Fruit fly (Drosophila melanogaster) whole organism, embryonic: ENCODE results near the gene CG31445.

ENCODE experiments used
- Adf1 ChIP-seq: fragments of 200-800 bp; sonication (Bioruptor generic); IDR thresholded peaks from 2 replicates; pipeline ENCODE4 v1.3.6; 2022; ENCODE audit warnings: missing biosample characterization, missing genetic modification characterization
- Asciz ChIP-seq: fragments of 200-800 bp; sonication (Bioruptor generic); optimal IDR thresholded peaks from 2 replicates; lab custom pipeline; 2017; ENCODE audit warnings: missing biosample characterization, mild to moderate bottlenecking, missing genetic modification characterization, missing genetic modification reagents
- Atf6 ChIP-seq: fragments of 200-800 bp; sonication (Bioruptor generic); IDR thresholded peaks from 2 replicates; pipeline ENCODE4 v1.3.6; 2022; ENCODE audit warnings: missing biosample characterization, missing genetic modification characterization
- BtbVII ChIP-seq: fragments of 200-800 bp; sonication (Bioruptor generic); optimal IDR thresholded peaks from 3 replicates; lab custom pipeline; 2017; ENCODE audit warnings: missing biosample characterization, mild to moderate bottlenecking, missing genetic modification characterization
- CG10366 ChIP-seq: fragments of 200-800 bp; sonication (Bioruptor generic); IDR thresholded peaks from 2 replicates; pipeline ENCODE4 v1.3.6; 2022; ENCODE audit warnings: missing biosample characterization, missing genetic modification characterization
- CG11398 ChIP-seq: fragments of 200-800 bp; sonication (Bioruptor generic); optimal IDR thresholded peaks from 2 replicates; lab custom pipeline; 2016; ENCODE audit warnings: missing biosample characterization, missing genetic modification characterization
- CG11696 ChIP-seq: fragments of 200-800 bp; sonication (Bioruptor generic); IDR thresholded peaks from 2 replicates; pipeline ENCODE4 v1.3.6; 2022; ENCODE audit warnings: missing biosample characterization, missing genetic modification characterization
- CG12744 ChIP-seq: fragments of 200-800 bp; sonication (Bioruptor generic); optimal IDR thresholded peaks from 2 replicates; lab custom pipeline; 2016; ENCODE audit warnings: missing biosample characterization, missing genetic modification characterization
- CG14441 ChIP-seq: fragments of 200-800 bp; sonication (Bioruptor generic); IDR thresholded peaks from 2 replicates; pipeline ENCODE4 v1.3.6; 2022; ENCODE audit warnings: missing biosample characterization, missing genetic modification characterization
- CG15601 ChIP-seq: fragments of 200-800 bp; sonication (Bioruptor generic); optimal IDR thresholded peaks from 3 replicates; lab custom pipeline; 2019; ENCODE audit warnings: missing biosample characterization, mild to moderate bottlenecking, missing genetic modification characterization, moderate library complexity
- CG17328 ChIP-seq: fragments of 200-800 bp; sonication (Bioruptor generic); IDR thresholded peaks from 2 replicates; pipeline ENCODE4 v1.3.6; 2022; ENCODE audit warnings: missing biosample characterization, missing genetic modification characterization
- CG17568 ChIP-seq: fragments of 200-800 bp; sonication (Bioruptor generic); optimal IDR thresholded peaks from 2 replicates; lab custom pipeline; 2018; ENCODE audit warnings: missing biosample characterization, mild to moderate bottlenecking, missing genetic modification characterization, moderate library complexity
- CG18011 ChIP-seq: fragments of 200-800 bp; sonication (Bioruptor generic); optimal IDR thresholded peaks from 2 replicates; lab custom pipeline; 2017; ENCODE audit warnings: missing biosample characterization, missing genetic modification characterization, mild to moderate bottlenecking, moderate library complexity, missing genotype
- CG18262 ChIP-seq: fragments of 200-800 bp; optimal IDR thresholded peaks from 3 replicates; lab custom pipeline; 2019; ENCODE audit warnings: missing biosample characterization, mild to moderate bottlenecking, missing genetic modification characterization, moderate library complexity
- CG2120 ChIP-seq: fragments of 200-800 bp; sonication (Bioruptor generic); optimal IDR thresholded peaks from 3 replicates; lab custom pipeline; 2016; ENCODE audit warnings: missing biosample characterization, missing genetic modification characterization
- CG6654 ChIP-seq: fragments of 200-800 bp; sonication (Bioruptor generic); optimal IDR thresholded peaks from 2 replicates; lab custom pipeline; 2017; ENCODE audit warnings: missing biosample characterization, mild to moderate bottlenecking, missing genetic modification characterization
- CG6689 ChIP-seq: fragments of 200-800 bp; sonication (Bioruptor generic); IDR thresholded peaks from 2 replicates; pipeline ENCODE4 v1.3.6; 2022; ENCODE audit warnings: missing biosample characterization, missing genetic modification characterization
- CG6791 ChIP-seq: fragments of 200-800 bp; sonication (Bioruptor generic); IDR thresholded peaks from 3 replicates; pipeline ENCODE4 v1.3.6; 2022; ENCODE audit warnings: missing biosample characterization, missing genetic modification characterization; ENCODE audit not compliant: partially characterized antibody
- CG7928 ChIP-seq: fragments of 200-800 bp; sonication (Bioruptor generic); optimal IDR thresholded peaks from 2 replicates; lab custom pipeline; 2017; ENCODE audit warnings: missing biosample characterization, mild to moderate bottlenecking, missing genetic modification characterization
- CG8478 ChIP-seq: fragments of >200 bp; optimal IDR thresholded peaks from 2 replicates; lab custom pipeline; 2018
- CG9215 ChIP-seq: fragments of 200-800 bp; sonication (Bioruptor generic); IDR thresholded peaks from 2 replicates; pipeline ENCODE4 v1.3.6; 2022; ENCODE audit warnings: missing biosample characterization, missing genetic modification characterization
- CG9727 ChIP-seq: fragments of 200-800 bp; sonication (Bioruptor generic); optimal IDR thresholded peaks from 3 replicates; lab custom pipeline; 2017; ENCODE audit warnings: missing biosample characterization, mild to moderate bottlenecking, missing genetic modification characterization
- Camta ChIP-seq: fragments of 200-800 bp; sonication (Bioruptor generic); optimal IDR thresholded peaks from 2 replicates; lab custom pipeline; 2016; ENCODE audit warnings: missing biosample characterization, missing genetic modification characterization
- E2f1 ChIP-seq: fragments of 200-800 bp; sonication (Bioruptor generic); IDR thresholded peaks from 2 replicates; pipeline ENCODE4 v1.3.6; 2022; ENCODE audit warnings: missing biosample characterization, missing genetic modification characterization
- Ets97D ChIP-seq: fragments of 200-800 bp; sonication (Bioruptor generic); optimal IDR thresholded peaks from 3 replicates; lab custom pipeline; 2016; ENCODE audit warnings: missing biosample characterization, missing genetic modification characterization
- HHEX ChIP-seq: fragments of 200-800 bp; sonication (Bioruptor generic); optimal IDR thresholded peaks from 3 replicates; lab custom pipeline; 2017; ENCODE audit warnings: missing biosample characterization, mild to moderate bottlenecking, missing genetic modification characterization, missing genetic modification reagents
- HLHmδ ChIP-seq: fragments of 200-800 bp; sonication (Bioruptor generic); optimal IDR thresholded peaks from 2 replicates; lab custom pipeline; 2018; ENCODE audit warnings: missing biosample characterization, mild to moderate bottlenecking, missing genetic modification characterization, moderate library complexity
- HmgD ChIP-seq: fragments of 200-800 bp; sonication (Bioruptor generic); optimal IDR thresholded peaks from 3 replicates; lab custom pipeline; 2016; ENCODE audit warnings: missing biosample characterization, missing genetic modification characterization
- Mad ChIP-seq: fragments of 200-800 bp; sonication (Bioruptor generic); optimal IDR thresholded peaks from 2 replicates; lab custom pipeline; 2016; ENCODE audit warnings: missing biosample characterization, missing genetic modification characterization
- NC2α ChIP-seq: fragments of 200-800 bp; sonication (Bioruptor generic); optimal IDR thresholded peaks from 2 replicates; lab custom pipeline; 2016; ENCODE audit warnings: missing biosample characterization, missing genetic modification characterization
- Nf-YB ChIP-seq: fragments of 200-800 bp; sonication (Bioruptor generic); optimal IDR thresholded peaks from 3 replicates; lab custom pipeline; 2019; ENCODE audit warnings: missing biosample characterization, mild to moderate bottlenecking, missing genetic modification characterization, moderate library complexity
- Oaz ChIP-seq: fragments of 200-800 bp; sonication (Bioruptor generic); IDR thresholded peaks from 2 replicates; pipeline ENCODE4 v1.3.6; 2022; ENCODE audit warnings: missing biosample characterization, missing genetic modification characterization
- Ptx1 ChIP-seq: fragments of 200-800 bp; sonication (Bioruptor generic); IDR thresholded peaks from 2 replicates; pipeline ENCODE4 v1.3.6; 2022; ENCODE audit warnings: missing biosample characterization, missing genetic modification characterization
- Side ChIP-seq: fragments of 200-800 bp; sonication (Bioruptor generic); optimal IDR thresholded peaks from 2 replicates; lab custom pipeline; 2016; ENCODE audit warnings: missing biosample characterization, missing genetic modification characterization
- Taf1 ChIP-seq: fragments of 200-800 bp; sonication (Bioruptor generic); IDR thresholded peaks from 2 replicates; pipeline ENCODE4 v1.3.6; 2022; ENCODE audit warnings: missing biosample characterization, missing genetic modification characterization
- ara ChIP-seq: fragments of 200-800 bp; sonication (Bioruptor generic); IDR thresholded peaks from 2 replicates; pipeline ENCODE4 v1.3.6; 2022; ENCODE audit warnings: missing biosample characterization, missing genetic modification characterization
- cg ChIP-seq: fragments of 200-800 bp; sonication (Bioruptor generic); optimal IDR thresholded peaks from 3 replicates; lab custom pipeline; 2019; ENCODE audit warnings: missing biosample characterization, mild to moderate bottlenecking, missing genetic modification characterization, moderate library complexity
- chinmo ChIP-seq: fragments of 200-800 bp; sonication (Bioruptor generic); IDR thresholded peaks from 4 replicates; pipeline ENCODE4 v1.3.6; 2022; ENCODE audit warnings: missing biosample characterization, missing genetic modification characterization; ENCODE audit not compliant: partially characterized antibody
- crc ChIP-seq: fragments of 200-800 bp; sonication (Bioruptor generic); optimal IDR thresholded peaks from 2 replicates; lab custom pipeline; 2016; ENCODE audit warnings: missing biosample characterization, missing genetic modification characterization
- dmrt99B ChIP-seq: fragments of 200-800 bp; sonication (Bioruptor generic); optimal IDR thresholded peaks from 2 replicates; lab custom pipeline; 2018; ENCODE audit warnings: missing biosample characterization, mild to moderate bottlenecking, missing genetic modification characterization, moderate library complexity
- klu ChIP-seq: fragments of 200-800 bp; sonication (Bioruptor generic); IDR thresholded peaks from 2 replicates; pipeline ENCODE4 v1.3.6; 2022; ENCODE audit warnings: missing biosample characterization, missing genetic modification characterization
- lab ChIP-seq: fragments of 200-800 bp; sonication (Bioruptor generic); optimal IDR thresholded peaks from 3 replicates; lab custom pipeline; 2017; ENCODE audit warnings: missing biosample characterization, missing genetic modification characterization, mild to moderate bottlenecking, moderate library complexity, missing genetic modification reagents
- nmo ChIP-seq: fragments of 200-800 bp; sonication (Bioruptor generic); optimal IDR thresholded peaks from 2 replicates; lab custom pipeline; 2018; ENCODE audit warnings: missing biosample characterization, mild to moderate bottlenecking, missing genetic modification characterization, moderate library complexity
- nom ChIP-seq: fragments of 200-800 bp; sonication (Bioruptor generic); optimal IDR thresholded peaks from 2 replicates; lab custom pipeline; 2017; ENCODE audit warnings: missing biosample characterization, missing genetic modification characterization, mild to moderate bottlenecking, moderate library complexity, missing genetic modification reagents
- otp ChIP-seq: fragments of 200-800 bp; sonication (Bioruptor generic); IDR thresholded peaks from 3 replicates; pipeline ENCODE4, ENCODE4 v1.3.6; 2022; ENCODE audit warnings: missing biosample characterization, missing genetic modification characterization
- p53 ChIP-seq: fragments of 200-800 bp; sonication (Bioruptor generic); optimal IDR thresholded peaks from 2 replicates; lab custom pipeline; 2016; ENCODE audit warnings: missing biosample characterization, missing genetic modification characterization
- pita ChIP-seq: fragments of 200-800 bp; sonication (Bioruptor generic); optimal IDR thresholded peaks from 2 replicates; lab custom pipeline; 2017; ENCODE audit warnings: missing biosample characterization, mild to moderate bottlenecking, missing genetic modification characterization
- pum ChIP-seq: fragments of 200-800 bp; sonication (Bioruptor generic); optimal IDR thresholded peaks from 2 replicates; lab custom pipeline; 2016; ENCODE audit warnings: missing biosample characterization, missing genetic modification characterization
- ro ChIP-seq: fragments of 200-800 bp; sonication (Bioruptor generic); IDR thresholded peaks from 2 replicates; pipeline ENCODE4 v1.3.6; 2022; ENCODE audit warnings: missing biosample characterization, missing genetic modification characterization
- sd ChIP-seq: fragments of 200-800 bp; sonication (Bioruptor generic); optimal IDR thresholded peaks from 3 replicates; lab custom pipeline; 2018; ENCODE audit warnings: missing biosample characterization, mild to moderate bottlenecking, missing genetic modification characterization, moderate library complexity
- so ChIP-seq: fragments of 200-800 bp; sonication (Bioruptor generic); IDR thresholded peaks from 3 replicates; pipeline ENCODE4 v1.3.6; 2022; ENCODE audit warnings: missing biosample characterization, missing genetic modification characterization
- wdn ChIP-seq: fragments of 200-800 bp; sonication (Bioruptor generic); IDR thresholded peaks from 2 replicates; pipeline ENCODE4 v1.3.6; 2022; ENCODE audit warnings: missing biosample characterization, missing genetic modification characterization

The CG31445 gene

DNA sequence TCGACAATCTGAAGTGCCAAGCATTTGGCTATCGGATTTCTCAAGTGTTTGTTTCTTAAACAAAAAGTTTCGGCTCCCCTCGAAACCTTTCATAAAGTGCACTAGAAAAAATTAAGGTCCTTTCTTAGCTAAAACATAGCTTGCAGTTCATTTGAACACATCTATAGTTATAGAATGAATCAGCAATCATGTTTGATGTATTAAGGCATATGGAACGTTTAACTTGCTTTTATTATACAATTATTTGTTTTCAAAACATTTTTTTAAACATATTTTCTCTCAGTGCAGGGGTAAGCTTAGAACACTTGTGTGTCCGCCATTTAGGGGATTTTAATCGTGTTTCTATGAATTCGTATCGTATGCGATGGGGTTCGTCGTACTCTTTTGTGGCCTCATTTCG is 30.0 kb upstream of the CG31445 start (continued):
- TF ChIP-seq NC2α (GFP tag; lab: Kevin White, UChicago) = peak; percentile 53
- no peak for TF ChIP-seq klu
- TF ChIP-seq Side (GFP tag; lab: Kevin White, UChicago) = peak; percentile 26
- peak; percentile 84 for TF ChIP-seq CG18262 (tag; lab: Kevin White, UChicago)
- TF ChIP-seq CG10366 (GFP tag; lab: Robert Waterston, UW) = peak; percentile 64
- no peak for TF ChIP-seq CG8478 (lab: Kevin White, UChicago)
- no peak for TF ChIP-seq Adf1 (GFP tag; lab: Robert Waterston, UW)
- peak; percentile 35 for TF ChIP-seq Mad (GFP tag; lab: Kevin White, UChicago)
- no peak for TF ChIP-seq Oaz (GFP tag; lab: Robert Waterston, UW)
- no peak for TF ChIP-seq HLHmδ
- TF ChIP-seq HmgD (GFP tag; lab: Kevin White, UChicago) = no peak
- TF ChIP-seq Taf1 (GFP tag; lab: Robert Waterston, UW) = no peak
- TF ChIP-seq CG17328 (GFP tag; lab: Robert Waterston, UW) = peak; percentile 77
- peak; percentile 64 for TF ChIP-seq CG6689 (GFP tag; lab: Robert Waterston, UW)
- peak; percentile 82 for TF ChIP-seq CG15601 (tag; lab: Kevin White, UChicago)
- peak; percentile 39 for TF ChIP-seq lab (GFP tag; lab: Kevin White, UChicago)
- TF ChIP-seq CG11398 (GFP tag; lab: Kevin White, UChicago) = no peak
- peak; percentile 27 for TF ChIP-seq Ets97D (GFP tag; lab: Kevin White, UChicago)
- TF ChIP-seq nom = no peak
- peak; percentile 54; the same call in 1 of the 2 replicates for TF ChIP-seq CG14441 (GFP tag; lab: Robert Waterston, UW)
- TF ChIP-seq cg (GFP tag; lab: Kevin White, UChicago) = no peak
- peak; percentile 53; the same call in 1 of the 3 replicates for TF ChIP-seq so
- TF ChIP-seq Asciz = peak; percentile 45
- TF ChIP-seq CG7928 = no peak
- no peak for TF ChIP-seq CG2120 (GFP tag; lab: Kevin White, UChicago)
- TF ChIP-seq CG17568 = peak; percentile 60
- peak; percentile 21 for TF ChIP-seq CG6654 (GFP tag; lab: Kevin White, UChicago)
- no peak for TF ChIP-seq CG6791 (GFP tag; lab: Robert Waterston, UW)
- TF ChIP-seq BtbVII (GFP tag; lab: Kevin White, UChicago) = no peak
- TF ChIP-seq CG9215 (GFP tag; lab: Robert Waterston, UW) = no peak
- no peak for TF ChIP-seq sd (tag; lab: Kevin White, UChicago)
- peak; percentile 70; the same call in 1 of the 2 replicates for TF ChIP-seq ara (GFP tag; lab: Robert Waterston, UW)
- TF ChIP-seq chinmo (GFP tag; lab: Robert Waterston, UW) = no peak
- no peak for TF ChIP-seq CG18011 (GFP tag; lab: Kevin White, UChicago)
- peak; percentile 66 for TF ChIP-seq Camta (GFP tag; lab: Kevin White, UChicago)
- peak; percentile 62 for TF ChIP-seq nmo (GFP tag; lab: Kevin White, UChicago)
- TF ChIP-seq dmrt99B (tag; lab: Kevin White, UChicago) = peak; percentile 67
- peak; percentile 13 for TF ChIP-seq CG12744 (GFP tag; lab: Kevin White, UChicago)
- no peak for TF ChIP-seq ro (GFP tag; lab: Robert Waterston, UW)
- TF ChIP-seq Nf-YB (GFP tag; lab: Kevin White, UChicago) = peak; percentile 52
- TF ChIP-seq pita (GFP tag; lab: Kevin White, UChicago) = no peak
- no peak for TF ChIP-seq crc (GFP tag; lab: Kevin White, UChicago)
- peak; percentile 64 for TF ChIP-seq Ptx1 (GFP tag; lab: Robert Waterston, UW)
- TF ChIP-seq HHEX (GFP tag; lab: Kevin White, UChicago) = peak; percentile 21
- peak; percentile 22; the same call in 1 of the 2 replicates for TF ChIP-seq Atf6 (GFP tag; lab: Robert Waterston, UW)
- peak; percentile 55 for TF ChIP-seq E2f1 (GFP tag; lab: Robert Waterston, UW)
- no peak for TF ChIP-seq p53 (GFP tag; lab: Kevin White, UChicago)
- TF ChIP-seq otp (GFP tag; lab: Robert Waterston, UW) = peak; percentile 68; the same call in 1 of the 3 replicates
- no peak for TF ChIP-seq wdn (GFP tag; lab: Robert Waterston, UW)
- no peak for TF ChIP-seq CG11696 (GFP tag; lab: Robert Waterston, UW)
- peak; percentile 54 for TF ChIP-seq pum (GFP tag; lab: Kevin White, UChicago)
- peak; percentile 71 for TF ChIP-seq CG9727
